Worm (Caenorhabditis elegans) whole organism, young adult: ENCODE data around the gene F08C6.5.

Experiments
- B0019.2 ChIP-seq: fragments of 200-800 bp; sonication (Bioruptor generic); conservative IDR thresholded peaks from 2 replicates; pipeline ENCODE4 v1.3.6; 2022; ENCODE audit warnings: missing genetic modification reagents, missing genetic modification characterization, missing compliant biosample characterization
- F57A8.1 ChIP-seq: fragments of 200-800 bp; sonication (Bioruptor generic); optimal IDR thresholded peaks from 2 replicates; lab custom pipeline; 2018; ENCODE audit warnings: mild to moderate bottlenecking, missing genetic modification characterization, moderate library complexity, missing compliant biosample characterization
- Y53G8AR.9 ChIP-seq: fragments of 200-800 bp; sonication (Bioruptor generic); conservative IDR thresholded peaks from 2 replicates; pipeline ENCODE4 v1.3.6; 2022; ENCODE audit warnings: missing genetic modification reagents, missing genetic modification characterization, missing compliant biosample characterization
- Y67H2A.10 ChIP-seq: fragments of 200-800 bp; sonication (Bioruptor generic); conservative IDR thresholded peaks from 2 replicates; pipeline ENCODE4 v1.3.6; 2022; ENCODE audit warnings: missing genetic modification reagents, missing genetic modification characterization, missing compliant biosample characterization
- let-526 ChIP-seq: fragments of 200-800 bp; sonication (Bioruptor generic); IDR thresholded peaks from 2 replicates; pipeline ENCODE4 v1.3.6; 2022; ENCODE audit warnings: missing genetic modification reagents, missing genetic modification characterization, missing compliant biosample characterization
- madf-10 ChIP-seq: sonication (generic microtip); optimal IDR thresholded peaks from 2 replicates; lab custom pipeline; 2016; ENCODE audit warnings: mild to moderate bottlenecking, missing genetic modification characterization, missing compliant biosample characterization
- madf-8 ChIP-seq: fragments of 200-800 bp; sonication (Bioruptor generic); conservative IDR thresholded peaks from 2 replicates; pipeline ENCODE4 v1.3.6; 2022; ENCODE audit warnings: missing genetic modification reagents, missing genetic modification characterization, missing compliant biosample characterization
- pha-4 ChIP-seq: fragments of 150-350 bp; sonication (generic microtip); optimal IDR thresholded peaks from 2 replicates; lab custom pipeline; 2014; ENCODE audit warnings: missing biosample characterization, missing genetic modification reagents, missing genetic modification characterization
- sdz-38 ChIP-seq: sonication (generic microtip); optimal IDR thresholded peaks from 2 replicates; lab custom pipeline; 2016; ENCODE audit warnings: missing genotype, missing genetic modification characterization, missing compliant biosample characterization
- unc-62 ChIP-seq: fragments of 150-350 bp; optimal IDR thresholded peaks from 2 replicates; lab custom pipeline; 2014; ENCODE audit warnings: missing biosample characterization, missing genetic modification reagents, missing genetic modification characterization
- xnd-1 ChIP-seq: sonication (generic microtip); optimal IDR thresholded peaks from 2 replicates; lab custom pipeline; 2016; ENCODE audit warnings: missing genotype, missing genetic modification reagents, missing genetic modification characterization, missing compliant biosample characterization

DNA sequence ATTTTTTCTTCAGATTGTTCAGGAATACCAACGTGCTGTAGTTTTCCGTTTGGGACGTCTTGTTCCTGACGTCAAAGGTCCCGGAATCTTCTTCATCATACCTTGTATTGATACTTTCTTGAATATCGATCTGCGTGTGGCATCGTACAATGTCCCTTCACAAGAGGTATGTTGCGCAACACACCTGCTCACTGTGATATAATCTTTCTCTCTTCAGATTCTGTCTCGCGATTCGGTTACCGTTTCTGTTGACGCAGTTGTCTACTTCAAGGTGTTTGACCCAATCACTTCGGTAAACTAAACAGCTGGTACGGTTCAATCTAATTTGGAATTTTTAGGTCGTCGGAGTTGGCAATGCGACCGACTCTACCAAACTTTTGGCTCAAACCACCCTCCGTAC lies 4.2 kb downstream of the F08C6.5 start:
- TF ChIP-seq B0019.2 (GFP tag; lab: Robert Waterston, UW) (no peak), Y67H2A.10 (GFP tag; lab: Robert Waterston, UW) (no peak), madf-8 (GFP tag; lab: Robert Waterston, UW) (no peak), unc-62 (no peak), pha-4 (tag; lab: Kevin White, UChicago) (no peak), F57A8.1 (GFP tag; lab: Kevin White, UChicago) (no peak), xnd-1 (no peak), sdz-38 (tag; lab: Kevin White, UChicago) (no peak), let-526 (GFP tag; lab: Robert Waterston, UW) (no peak), Y53G8AR.9 (GFP tag; lab: Robert Waterston, UW) (no peak), madf-10 (no peak)
